Fruit fly (Drosophila melanogaster) whole organism, adult: ENCODE results near the gene CG3149.

Experiments
- CG12768 ChIP-seq: fragments of 200-800 bp; sonication (Bioruptor generic); optimal IDR thresholded peaks from 2 replicates; lab custom pipeline; 2017; ENCODE audit warnings: missing biosample characterization, missing genetic modification characterization, mild to moderate bottlenecking, moderate library complexity, missing genetic modification reagents
- CG33017 ChIP-seq: fragments of 200-800 bp; sonication (Bioruptor generic); optimal IDR thresholded peaks from 2 replicates; lab custom pipeline; 2018; ENCODE audit warnings: missing biosample characterization, mild to moderate bottlenecking, missing genetic modification characterization, moderate library complexity
- CG5204 ChIP-seq: fragments of 200-800 bp; sonication (Bioruptor generic); optimal IDR thresholded peaks from 2 replicates; lab custom pipeline; 2016; ENCODE audit warnings: missing biosample characterization, missing genetic modification characterization
- Clk ChIP-seq: fragments of 200-800 bp; sonication (Bioruptor generic); optimal IDR thresholded peaks from 2 replicates; lab custom pipeline; 2017; ENCODE audit warnings: missing biosample characterization, missing genetic modification characterization
- kay ChIP-seq: fragments of 200-800 bp; sonication (Bioruptor generic); peaks from one replicate; lab custom pipeline; 2016; ENCODE audit warnings: missing biosample characterization, missing genetic modification characterization, borderline replicate concordance
- ovo ChIP-seq: fragments of 200-800 bp; sonication (Bioruptor generic); optimal IDR thresholded peaks from 2 replicates; lab custom pipeline; 2016; ENCODE audit warnings: missing biosample characterization, missing genetic modification characterization
- pad ChIP-seq: fragments of 200-800 bp; sonication (Bioruptor generic); optimal IDR thresholded peaks from 3 replicates; lab custom pipeline; 2017; ENCODE audit warnings: missing biosample characterization, missing genetic modification characterization, mild to moderate bottlenecking, moderate library complexity, missing genetic modification reagents

DNA sequence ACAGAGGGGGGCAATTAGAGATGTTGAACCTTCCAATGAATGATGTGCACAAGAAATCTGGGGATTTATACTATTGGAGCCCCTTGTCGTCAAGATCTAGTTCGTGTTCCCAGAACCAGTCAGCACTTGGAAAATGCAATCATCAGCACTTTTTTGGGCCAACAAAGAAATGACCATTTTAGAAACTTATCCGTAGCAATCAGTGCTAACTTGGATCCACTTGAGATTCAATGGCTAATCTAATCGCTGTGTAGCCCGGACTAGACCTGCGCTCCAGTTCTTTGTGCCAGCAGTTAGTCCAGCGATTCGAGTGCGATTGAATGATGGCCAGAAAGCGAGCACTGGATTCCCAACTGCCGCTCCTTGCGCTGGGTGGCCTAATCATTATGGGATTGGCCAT is 37.4 kb upstream of the CG3149 start, which contains the start of gene CG15773:
- TF ChIP-seq CG33017 (tag; lab: Kevin White, UChicago), result no peak
- TF ChIP-seq CG5204 (GFP tag; lab: Kevin White, UChicago), result no peak
- no peak for TF ChIP-seq pad (GFP tag; lab: Kevin White, UChicago)
- no peak for TF ChIP-seq Clk (GFP tag; lab: Kevin White, UChicago)
- TF ChIP-seq CG12768 (GFP tag; lab: Kevin White, UChicago), result no peak
- no peak for TF ChIP-seq ovo (GFP tag; lab: Kevin White, UChicago)
- no peak for TF ChIP-seq kay (GFP tag; lab: Kevin White, UChicago)
